Worm (Caenorhabditis elegans) whole organism, L4/young adult: ENCODE results near the gene srh-272.

Source experiments
- W03F9.2 ChIP-seq: fragments of 150-350 bp; optimal IDR thresholded peaks from 2 replicates; lab custom pipeline; 2014; ENCODE audit warnings: missing biosample characterization, missing genetic modification characterization
- dao-5 ChIP-seq: sonication (generic microtip); optimal IDR thresholded peaks from 2 replicates; lab custom pipeline; 2016; ENCODE audit warnings: missing genotype, missing genetic modification characterization, moderate library complexity, missing compliant biosample characterization
- him-1 ChIP-seq: sonication (generic microtip); optimal IDR thresholded peaks from 2 replicates; lab custom pipeline; 2016; ENCODE audit warnings: missing genotype, missing genetic modification reagents, missing genetic modification characterization, missing compliant biosample characterization

DNA sequence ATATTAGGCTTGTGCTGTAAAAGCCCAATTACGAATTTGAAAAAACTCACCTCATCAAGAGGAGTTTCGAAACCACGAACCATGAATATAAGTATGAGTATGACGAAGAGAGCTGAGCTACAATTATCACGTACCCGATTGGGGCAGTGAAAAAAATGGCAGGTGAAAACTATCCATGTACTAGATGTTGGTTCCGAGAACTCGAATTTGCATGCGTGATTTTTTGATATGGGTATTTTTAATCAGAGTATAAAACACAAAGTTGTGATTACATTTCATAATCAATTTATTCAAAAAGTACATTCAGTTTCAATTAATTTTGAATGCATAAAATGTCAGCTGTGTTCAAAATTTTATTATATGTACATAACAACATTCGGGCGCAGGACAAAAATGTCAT lies 49.3 kb upstream of the srh-272 start, which contains the start of gene F54E2.9:
- TF ChIP-seq W03F9.2 (tag; lab: Kevin White, UChicago): no peak
- TF ChIP-seq him-1 (tag; lab: Kevin White, UChicago): no peak
- TF ChIP-seq dao-5 (tag; lab: Kevin White, UChicago): no peak
